Fruit fly (Drosophila melanogaster) whole organism, embryonic: ENCODE data around the gene Dph5.

ENCODE experiments used
- fd64A ChIP-seq: fragments of 200-800 bp; sonication (Bioruptor generic); optimal IDR thresholded peaks from 3 replicates; lab custom pipeline; 2018; ENCODE audit warnings: missing biosample characterization, mild to moderate bottlenecking, missing genetic modification characterization
- oc ChIP-seq: fragments of 200-800 bp; sonication (Bioruptor generic); optimal IDR thresholded peaks from 2 replicates; lab custom pipeline; 2018; ENCODE audit warnings: missing biosample characterization, mild to moderate bottlenecking, missing genetic modification characterization, moderate library complexity

DNA sequence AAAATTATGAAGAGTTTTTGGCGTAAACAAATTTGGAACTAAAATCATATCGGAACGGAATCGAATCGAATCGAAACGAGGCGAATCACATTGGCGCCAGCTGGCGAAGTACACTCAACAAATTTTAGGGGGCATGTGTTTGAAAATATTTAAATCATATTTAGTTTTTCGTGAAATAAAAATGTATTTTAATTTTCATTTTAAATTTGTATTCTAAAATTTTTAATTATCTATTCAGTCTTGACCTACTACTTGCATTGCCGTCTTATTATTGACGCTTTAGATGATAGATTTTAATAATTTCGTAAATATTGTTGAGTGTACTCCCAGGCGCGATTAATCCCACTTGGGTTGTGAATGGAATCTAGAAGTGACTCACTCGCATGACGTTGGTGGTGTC is 46.1 kb upstream of the Dph5 start:
- TF ChIP-seq fd64A (no peak), oc (tag; lab: Kevin White, UChicago) (no peak)
